Worm (Caenorhabditis elegans): ENCODE results near the gene col-173.

DNA sequence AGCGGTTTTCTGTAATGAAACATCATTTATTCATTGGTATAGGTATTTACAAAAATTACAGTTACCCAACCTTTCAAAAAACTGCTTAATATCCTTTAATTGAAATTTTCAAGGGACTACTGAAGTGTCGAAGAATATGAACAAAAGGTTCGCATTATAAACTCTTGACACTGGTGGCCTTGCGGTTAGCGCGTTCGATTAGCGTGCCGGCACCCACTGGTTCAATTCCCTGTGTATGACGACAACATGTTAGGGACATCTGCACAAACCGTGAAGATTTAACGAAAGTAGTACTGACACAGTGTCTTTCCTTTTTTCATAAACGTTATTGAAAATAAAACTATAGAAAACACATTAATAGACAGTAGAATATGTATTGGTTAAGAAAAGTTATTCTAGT is 9.6 kb downstream of the col-173 start:
- TF ChIP-seq mcd-1 (GFP tag; IDR thresholded peaks at IDR 0.05), result no peak; the same call in 1 of the 2 replicates
- peak; percentile 84 for TF ChIP-seq hmg-20 (GFP tag; IDR thresholded peaks at IDR 0.05)
- peak; percentile 44 for TF ChIP-seq snpc-1.1 (tag; optimal IDR thresholded peaks at IDR 0.05; ENCODE audit: insufficient read depth)
